Fruit fly (Drosophila melanogaster) Kc167 (cell line): Measurements from ENCODE around the gene CG10435.

ENCODE experiments used
- Myc ChIP-seq: fragments of >200 bp; optimal IDR thresholded peaks from 2 replicates; lab custom pipeline; 2017; ENCODE audit warnings: missing external identifiers
- Sin3A ChIP-seq: fragments of >200 bp; optimal IDR thresholded peaks from 2 replicates; lab custom pipeline; 2018; ENCODE audit warnings: missing external identifiers
- h ChIP-seq: fragments of >200 bp; optimal IDR thresholded peaks from 3 replicates; lab custom pipeline; 2018; ENCODE audit warnings: missing external identifiers
- insv ChIP-seq: fragments of >200 bp; optimal IDR thresholded peaks from 3 replicates; lab custom pipeline; 2018; ENCODE audit warnings: missing external identifiers
- psq ChIP-seq: fragments of >200 bp; optimal IDR thresholded peaks from 2 replicates; lab custom pipeline; 2017; ENCODE audit warnings: missing external identifiers
- ttk ChIP-seq: sonication (Bioruptor generic); optimal IDR thresholded peaks from 2 replicates; lab custom pipeline; 2017; ENCODE audit warnings: missing external identifiers

dm6 chr3R:7978379-7979009, 34.5 kb downstream of the CG10435 start, which contains the start of the genes CD98hc and Os-C:
- TF ChIP-seq psq (lab: Kevin White, UChicago) (no peak), h (lab: Kevin White, UChicago) (no peak), Myc (lab: Kevin White, UChicago) (no peak), ttk (lab: Kevin White, UChicago) (no peak), insv (no peak), Sin3A (lab: Kevin White, UChicago) (no peak)
